Worm (Caenorhabditis elegans) whole organism, young adult: Measurements from ENCODE around the gene T05H4.15.

Experiments used
- F37B4.10 ChIP-seq: fragments of 200-800 bp; sonication (Bioruptor generic); IDR thresholded peaks from 2 replicates; pipeline ENCODE4 v1.3.6; 2022; ENCODE audit warnings: missing genetic modification characterization, missing compliant biosample characterization
- lir-1 ChIP-seq: fragments of 200-800 bp; sonication (Bioruptor generic); conservative IDR thresholded peaks from 2 replicates; pipeline ENCODE4 v1.3.6; 2022; ENCODE audit warnings: missing genetic modification reagents, missing genetic modification characterization, missing compliant biosample characterization
- unc-62 ChIP-seq: fragments of 150-350 bp; optimal IDR thresholded peaks from 2 replicates; lab custom pipeline; 2014; ENCODE audit warnings: missing biosample characterization, missing genetic modification reagents, missing genetic modification characterization
- ztf-28 ChIP-seq: fragments of 200-800 bp; sonication (Bioruptor generic); IDR thresholded peaks from 2 replicates; pipeline ENCODE4 v1.3.6; 2022; ENCODE audit warnings: missing genetic modification reagents, missing genetic modification characterization, missing compliant biosample characterization

DNA sequence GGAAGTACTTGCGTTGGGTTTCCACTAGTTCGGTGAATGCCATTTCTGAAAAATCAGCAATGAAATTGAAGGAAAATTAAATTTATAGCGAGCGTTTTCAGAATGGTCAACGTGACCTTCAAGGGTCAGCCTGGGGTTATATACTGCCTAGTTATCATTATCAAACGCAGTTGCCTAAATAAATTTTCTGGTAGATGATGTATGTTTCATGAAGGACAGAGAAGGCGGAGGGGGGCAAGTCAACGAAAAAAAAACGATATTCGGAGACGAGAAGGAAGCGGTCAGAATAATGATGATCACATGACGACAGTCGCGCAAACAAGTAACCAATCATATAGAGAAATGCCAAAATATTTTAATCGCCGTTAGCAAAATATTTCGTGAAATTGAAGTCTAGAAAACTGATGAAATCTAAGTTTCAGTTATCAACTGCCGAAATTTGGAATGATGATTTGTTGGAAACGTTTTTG lies 11.6 kb downstream of the T05H4.15 start, which contains the start of gene alh-4:
- TF ChIP-seq ztf-28, result no peak
- TF ChIP-seq F37B4.10 (GFP tag; lab: Robert Waterston, UW), result no peak
- no peak for TF ChIP-seq lir-1 (GFP tag; lab: Robert Waterston, UW)
- TF ChIP-seq unc-62 (GFP tag; lab: Kevin White, UChicago), result no peak
